Worm (Caenorhabditis elegans): Measurements from ENCODE around the gene grsp-1.

ce11 chrV:19582256-19582655, 27.0 kb upstream of the grsp-1 start:
- TF ChIP-seq jun-1 (tag; optimal IDR thresholded peaks at IDR 0.05) = no peak
- no peak for TF ChIP-seq rnt-1 (tag; optimal IDR thresholded peaks at IDR 0.05)
- TF ChIP-seq Y116A8C.19 (tag; optimal IDR thresholded peaks at IDR 0.05; ENCODE audit: borderline replicate concordance) = no peak
- TF ChIP-seq lsy-2 (tag; optimal IDR thresholded peaks at IDR 0.05) = no peak
- no peak for TF ChIP-seq C04F5.9 (tag; optimal IDR thresholded peaks at IDR 0.05)
- no peak for TF ChIP-seq C16A3.4 (tag; optimal IDR thresholded peaks at IDR 0.05)
- no peak for TF ChIP-seq egl-27 (tag; optimal IDR thresholded peaks at IDR 0.05)
- TF ChIP-seq ceh-90 (tag; optimal IDR thresholded peaks at IDR 0.05) = no peak
- TF ChIP-seq unc-62 (GFP tag; optimal IDR thresholded peaks at IDR 0.05) = no peak
- no peak for TF ChIP-seq aly-2 (tag; optimal IDR thresholded peaks at IDR 0.05)
- no peak for TF ChIP-seq ztf-4 (tag; optimal IDR thresholded peaks at IDR 0.05)
